Fruit fly (Drosophila melanogaster) whole organism, wandering third instar larva: ENCODE measurements around the gene CG14868.

ENCODE experiments used
- Abd-B ChIP-seq: fragments of >200 bp; optimal IDR thresholded peaks from 2 replicates; lab custom pipeline; 2017; ENCODE audit warnings: missing biosample characterization, missing genetic modification characterization
- CG9705 ChIP-seq: fragments of 200-800 bp; sonication (Bioruptor generic); optimal IDR thresholded peaks from 2 replicates; lab custom pipeline; 2018; ENCODE audit warnings: missing biosample characterization, mild to moderate bottlenecking, missing genetic modification characterization
- CrebA ChIP-seq: fragments of 200-800 bp; sonication (Bioruptor generic); optimal IDR thresholded peaks from 2 replicates; lab custom pipeline; 2016; ENCODE audit warnings: missing biosample characterization, mild to moderate bottlenecking, missing genetic modification characterization, borderline replicate concordance
- Dfd ChIP-seq: fragments of >200 bp; optimal IDR thresholded peaks from 2 replicates; lab custom pipeline; 2017; ENCODE audit warnings: missing biosample characterization, missing genetic modification characterization
- Dif ChIP-seq: fragments of 200-275, 200-300 bp; sonication (Bioruptor generic); optimal IDR thresholded peaks from 2 replicates; lab custom pipeline; 2018; ENCODE audit warnings: missing biosample characterization, missing genetic modification characterization; ENCODE audit not compliant: partially characterized antibody
- GATAd ChIP-seq: sonication (Bioruptor generic); optimal IDR thresholded peaks from 2 replicates; lab custom pipeline; 2016; ENCODE audit warnings: missing biosample characterization, missing genetic modification characterization
- HLH106 ChIP-seq: fragments of 200-800 bp; optimal IDR thresholded peaks from 3 replicates; lab custom pipeline; 2019; ENCODE audit warnings: missing biosample characterization, mild to moderate bottlenecking, missing genetic modification characterization, moderate library complexity
- Hnf4 ChIP-seq: fragments of 200-800 bp; sonication (Bioruptor generic); optimal IDR thresholded peaks from 2 replicates; lab custom pipeline; 2016; ENCODE audit warnings: missing biosample characterization, mild to moderate bottlenecking, missing genetic modification characterization
- Hr83 ChIP-seq: fragments of 200-300 bp; sonication (Bioruptor generic); optimal IDR thresholded peaks from 2 replicates; lab custom pipeline; 2016; ENCODE audit warnings: missing biosample characterization, mild to moderate bottlenecking, missing genetic modification characterization, moderate library complexity; ENCODE audit not compliant: poor library complexity, severe bottlenecking
- Myc ChIP-seq: fragments of >200 bp; optimal IDR thresholded peaks from 2 replicates; lab custom pipeline; 2017
- N ChIP-seq: fragments of >200 bp; optimal IDR thresholded peaks from 2 replicates; lab custom pipeline; 2018; ENCODE audit warnings: missing biosample characterization, missing external identifiers, missing genetic modification characterization
- OdsH ChIP-seq: fragments of 200-800 bp; sonication (Bioruptor generic); optimal IDR thresholded peaks from 2 replicates; lab custom pipeline; 2016; ENCODE audit warnings: missing biosample characterization, mild to moderate bottlenecking, missing genetic modification characterization
- Rel ChIP-seq, 2 experiments: fragments of 200-800 bp; sonication (Bioruptor generic) in 1 of 2; optimal IDR thresholded peaks; 2 replicates in 1 of 2; 3 replicates in 1 of 2; lab custom pipeline; 2016 to 2019; ENCODE audit warnings: mild to moderate bottlenecking in 2 of 2, missing biosample characterization in 2 of 2, missing genetic modification characterization in 2 of 2, moderate library complexity in 1 of 2
- Sp1 ChIP-seq: fragments of 200-800 bp; sonication (Bioruptor generic); optimal IDR thresholded peaks from 3 replicates; lab custom pipeline; 2019; ENCODE audit warnings: missing biosample characterization, mild to moderate bottlenecking, missing genetic modification characterization, moderate library complexity
- Vsx2 ChIP-seq: fragments of 200-300, 225-300 bp; sonication (Bioruptor generic); optimal IDR thresholded peaks from 2 replicates; lab custom pipeline; 2018; ENCODE audit warnings: missing biosample characterization, missing genetic modification characterization; ENCODE audit not compliant: partially characterized antibody
- br ChIP-seq: fragments of 200-800 bp; sonication (Bioruptor generic); optimal IDR thresholded peaks from 2 replicates; lab custom pipeline; 2016; ENCODE audit warnings: missing biosample characterization, missing genetic modification characterization
- brk ChIP-seq: fragments of 200-800 bp; sonication (Bioruptor generic); optimal IDR thresholded peaks from 2 replicates; lab custom pipeline; 2016; ENCODE audit warnings: missing biosample characterization, mild to moderate bottlenecking, missing genetic modification characterization
- dl ChIP-seq, 2 experiments: fragments of 175-275, 200-275 bp in 1 of 2; fragments of 200-275 bp in 1 of 2; sonication (Bioruptor generic); optimal IDR thresholded peaks; lab custom pipeline; 2018; ENCODE audit warnings: mild to moderate bottlenecking in 2 of 2, missing biosample characterization in 2 of 2, missing genetic modification characterization in 2 of 2, moderate library complexity in 2 of 2; ENCODE audit not compliant: partially characterized antibody in 2 of 2, insufficient read depth in 1 of 2
- dmrt93B ChIP-seq: fragments of 200-800 bp; sonication (Bioruptor generic); optimal IDR thresholded peaks from 2 replicates; lab custom pipeline; 2018; ENCODE audit warnings: missing biosample characterization, mild to moderate bottlenecking, missing genetic modification characterization
- ey ChIP-seq: fragments of 200-800 bp; sonication (Bioruptor generic); optimal IDR thresholded peaks from 2 replicates; lab custom pipeline; 2016; ENCODE audit warnings: missing biosample characterization, missing genetic modification characterization
- foxo ChIP-seq, 2 experiments: fragments of 200-800 bp; sonication (Bioruptor generic); optimal IDR thresholded peaks; 2 replicates in 1 of 2; 3 replicates in 1 of 2; lab custom pipeline; 2016 to 2017; ENCODE audit warnings: missing biosample characterization in 2 of 2, missing genetic modification characterization in 2 of 2
- fru ChIP-seq: fragments of 200-800 bp; sonication (Bioruptor generic); optimal IDR thresholded peaks from 3 replicates; lab custom pipeline; 2016; ENCODE audit warnings: missing biosample characterization, mild to moderate bottlenecking, missing genetic modification characterization
- h ChIP-seq: fragments of 200-800 bp; sonication (Bioruptor generic); optimal IDR thresholded peaks from 3 replicates; lab custom pipeline; 2016; ENCODE audit warnings: missing biosample characterization, mild to moderate bottlenecking, missing genetic modification characterization
- jim ChIP-seq: fragments of 175-275, 200-325 bp; sonication (Bioruptor generic); optimal IDR thresholded peaks from 2 replicates; lab custom pipeline; 2016; ENCODE audit warnings: missing biosample characterization, mild to moderate bottlenecking, missing genetic modification characterization
- lola ChIP-seq: fragments of >200 bp; optimal IDR thresholded peaks from 2 replicates; lab custom pipeline; 2017; ENCODE audit warnings: missing biosample characterization, missing genetic modification characterization
- pan ChIP-seq: fragments of >200 bp; optimal IDR thresholded peaks from 2 replicates; lab custom pipeline; 2017
- psq ChIP-seq: fragments of 200-800 bp; sonication (Bioruptor generic); optimal IDR thresholded peaks from 3 replicates; lab custom pipeline; 2017; ENCODE audit warnings: missing biosample characterization, mild to moderate bottlenecking, missing genetic modification characterization, moderate library complexity
- sage ChIP-seq: fragments of 200-800 bp; sonication (Bioruptor generic); optimal IDR thresholded peaks from 2 replicates; lab custom pipeline; 2016; ENCODE audit warnings: missing biosample characterization, mild to moderate bottlenecking, missing genetic modification characterization
- sv ChIP-seq: fragments of 200-800 bp; sonication (Bioruptor generic); optimal IDR thresholded peaks from 3 replicates; lab custom pipeline; 2016; ENCODE audit warnings: missing biosample characterization, missing genetic modification characterization
- tai ChIP-seq: sonication (Bioruptor generic); optimal IDR thresholded peaks from 2 replicates; lab custom pipeline; 2016; ENCODE audit warnings: missing biosample characterization, missing genetic modification characterization
- usp ChIP-seq: fragments of >200 bp; optimal IDR thresholded peaks from 2 replicates; lab custom pipeline; 2017; ENCODE audit warnings: missing biosample characterization, missing genetic modification characterization
- woc ChIP-seq: sonication (Bioruptor generic); optimal IDR thresholded peaks from 2 replicates; lab custom pipeline; 2016; ENCODE audit warnings: missing biosample characterization, mild to moderate bottlenecking, missing genetic modification characterization

Gene CG14868

DNA sequence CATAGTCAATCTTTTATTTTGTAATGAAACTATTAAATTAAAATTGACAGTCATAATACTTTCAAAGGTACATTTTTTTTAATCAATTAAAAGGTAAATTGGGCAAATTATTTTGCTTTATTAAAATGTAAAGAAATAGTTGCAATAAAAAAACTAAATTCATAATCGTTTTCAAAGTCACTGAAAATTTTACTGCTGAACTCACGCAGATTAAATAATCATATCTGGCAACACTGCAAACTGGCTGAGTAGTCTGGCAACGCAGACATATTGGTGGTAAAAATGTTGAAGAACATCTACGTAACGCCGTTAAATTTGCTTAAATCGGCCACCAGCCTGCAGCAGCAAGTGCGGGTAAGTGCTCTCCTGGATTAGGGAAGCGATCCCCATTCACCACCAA lies 39.3 kb downstream of the CG14868 start, which contains the start of gene mRpL9:
Gene mRpL9, plus strand, starts transcription at position 267 of the 400 bp plus-strand sequence.
- TF ChIP-seq Vsx2 (GFP tag; lab: Kevin White, UChicago) (no peak), CG9705 (GFP tag; lab: Kevin White, UChicago) (no peak), Dfd (GFP tag; lab: Kevin White, UChicago) (no peak), psq (GFP tag; lab: Kevin White, UChicago) (no peak), sv (GFP tag; lab: Kevin White, UChicago) (no peak), foxo (GFP tag; optimal IDR thresholded peaks at IDR 0.05; lab: Kevin White, UChicago) (no peak), Rel (GFP tag; optimal IDR thresholded peaks at IDR 0.05; lab: Kevin White, UChicago) (no peak), Rel (tag; optimal IDR thresholded peaks at IDR 0.05; lab: Kevin White, UChicago) (no peak), ey (GFP tag; lab: Kevin White, UChicago) (peak; percentile 28), woc (GFP tag; lab: Kevin White, UChicago) (no peak), lola (GFP tag; lab: Kevin White, UChicago) (no peak), dl (GFP tag; optimal IDR thresholded peaks at IDR 0.05; lab: Kevin White, UChicago; ENCODE audit: insufficient read depth in 1 of 2, partially characterized antibody in 2 of 2) (no peak), HLH106 (tag; lab: Kevin White, UChicago) (peak; percentile 57), dmrt93B (no peak), usp (GFP tag; lab: Kevin White, UChicago) (no peak), CrebA (GFP tag; lab: Kevin White, UChicago) (no peak), Sp1 (no peak), Myc (lab: Kevin White, UChicago) (no peak), h (GFP tag; lab: Kevin White, UChicago) (no peak), fru (no peak), pan (no peak), br (GFP tag; lab: Kevin White, UChicago) (no peak), Abd-B (GFP tag; lab: Kevin White, UChicago) (no peak), Hnf4 (GFP tag; lab: Kevin White, UChicago) (no peak), jim (GFP tag; lab: Kevin White, UChicago) (no peak), Hr83 (GFP tag; lab: Kevin White, UChicago) (peak; percentile 56), OdsH (GFP tag; lab: Kevin White, UChicago) (peak; percentile 8), tai (GFP tag; lab: Kevin White, UChicago) (no peak), brk (GFP tag; lab: Kevin White, UChicago) (no peak), Dif (GFP tag; lab: Kevin White, UChicago) (no peak), GATAd (GFP tag; lab: Kevin White, UChicago) (no peak)

DNA sequence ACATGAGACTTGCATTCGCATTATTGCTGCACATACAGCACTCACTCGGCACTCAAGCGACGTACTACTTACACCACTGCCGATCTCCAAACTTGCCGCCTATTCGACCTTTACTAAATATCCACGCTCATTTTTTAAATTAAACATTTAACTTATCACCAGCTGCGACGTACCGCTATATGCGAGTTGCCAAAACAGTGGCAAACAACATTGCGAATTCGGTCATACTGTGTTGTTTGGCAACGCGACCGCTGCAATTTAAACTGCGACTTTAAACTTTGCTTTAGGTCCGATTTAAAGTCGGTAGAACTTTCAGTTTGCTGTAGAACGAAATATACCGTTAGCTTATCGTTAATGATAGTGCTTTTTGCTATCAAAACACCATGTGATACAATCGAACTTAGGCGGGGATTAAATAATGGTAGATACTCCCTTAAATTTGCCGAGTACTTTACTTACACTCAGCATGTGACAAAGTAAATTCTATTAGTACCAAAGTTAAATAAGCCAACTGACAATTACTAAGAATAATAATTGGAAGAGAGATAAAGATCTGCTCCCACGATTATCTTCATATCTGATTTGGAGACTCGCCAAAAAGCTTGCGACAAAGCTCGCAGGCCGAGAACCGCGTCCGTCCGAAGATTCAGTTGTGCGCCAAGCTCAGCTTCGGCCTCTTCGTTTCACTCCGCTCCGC lies 41.5 kb downstream of the CG14868 start, which contains the start of the genes CG6236 and ea:
Gene CG6236, minus strand, starts transcription at position 187 of the 697 bp plus-strand sequence.
Gene ea, plus strand, starts transcription at position 647 of the 697 bp plus-strand sequence.
- TF ChIP-seq dmrt93B (no peak), lola (GFP tag; lab: Kevin White, UChicago) (no peak), N (GFP tag; lab: Kevin White, UChicago) (no peak), Rel (GFP tag; optimal IDR thresholded peaks at IDR 0.05; lab: Kevin White, UChicago) (no peak), Rel (tag; optimal IDR thresholded peaks at IDR 0.05; lab: Kevin White, UChicago) (no peak), Myc (lab: Kevin White, UChicago) (peak; percentile 66)

DNA sequence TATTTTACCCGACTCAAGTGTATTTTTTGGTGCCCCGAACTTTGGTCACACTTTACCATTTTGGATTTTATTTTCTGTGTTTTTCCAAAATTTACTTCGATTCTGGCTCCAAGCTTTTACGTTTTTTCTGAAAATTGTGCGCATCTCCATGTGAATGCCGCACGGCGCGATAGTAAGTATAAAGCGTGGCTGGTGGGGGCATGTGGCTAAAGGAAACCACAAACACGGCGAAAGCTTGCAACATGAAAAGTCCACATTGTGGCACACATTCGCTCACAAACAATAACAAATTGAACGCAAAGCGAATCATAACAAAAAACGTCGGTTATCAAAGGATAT lies 49.0 kb downstream of the CG14868 start, which contains the start of gene ear:
Gene ear, plus strand, starts transcription at position 10 of the 339 bp plus-strand sequence.
- TF ChIP-seq sage, result no peak
- no peak for TF ChIP-seq Rel (GFP tag; optimal IDR thresholded peaks at IDR 0.05; lab: Kevin White, UChicago)
- TF ChIP-seq Rel (tag; optimal IDR thresholded peaks at IDR 0.05; lab: Kevin White, UChicago), result peak; percentile 14
